Worm (Caenorhabditis elegans) whole organism, L2 larva: ENCODE results near the gene C09G12.17.

ENCODE experiments used
- C34F6.9 ChIP-seq: fragments of 150-350 bp; optimal IDR thresholded peaks from 2 replicates; lab custom pipeline; 2014; ENCODE audit warnings: missing biosample characterization, missing genetic modification characterization
- F13H6.1 ChIP-seq: sonication (generic microtip); optimal IDR thresholded peaks from 2 replicates; lab custom pipeline; 2016; ENCODE audit warnings: missing genetic modification characterization, missing compliant biosample characterization
- R02D3.7 ChIP-seq: fragments of 150-350 bp; optimal IDR thresholded peaks from 2 replicates; lab custom pipeline; 2014; ENCODE audit warnings: missing biosample characterization, missing genetic modification characterization
- aly-2 ChIP-seq: fragments of 150-350 bp; optimal IDR thresholded peaks from 2 replicates; lab custom pipeline; 2014; ENCODE audit warnings: missing biosample characterization, missing genetic modification characterization
- ceh-16 ChIP-seq: fragments of 150-350 bp; optimal IDR thresholded peaks from 2 replicates; lab custom pipeline; 2014; ENCODE audit warnings: missing biosample characterization, missing genetic modification characterization
- ceh-82 ChIP-seq: fragments of 150-350 bp; optimal IDR thresholded peaks from 2 replicates; lab custom pipeline; 2014; ENCODE audit warnings: missing biosample characterization, missing genetic modification characterization
- crh-2 ChIP-seq: sonication (generic microtip); optimal IDR thresholded peaks from 2 replicates; lab custom pipeline; 2017; ENCODE audit warnings: missing biosample characterization, missing genetic modification characterization
- dmd-4 ChIP-seq: sonication (generic microtip); optimal IDR thresholded peaks from 2 replicates; lab custom pipeline; 2017; ENCODE audit warnings: missing biosample characterization, missing genetic modification characterization
- egl-27 ChIP-seq: sonication (generic microtip); optimal IDR thresholded peaks from 3 replicates; lab custom pipeline; 2017; ENCODE audit warnings: missing biosample characterization, missing genetic modification reagents, missing genetic modification characterization
- elt-1 ChIP-seq: fragments of 150-350 bp; optimal IDR thresholded peaks from 2 replicates; lab custom pipeline; 2014; ENCODE audit warnings: missing biosample characterization, missing genetic modification characterization
- fos-1 ChIP-seq: fragments of 150-350 bp; optimal IDR thresholded peaks from 2 replicates; lab custom pipeline; 2014; ENCODE audit warnings: missing biosample characterization, missing genetic modification characterization
- gmeb-1 ChIP-seq: fragments of 150-350 bp; optimal IDR thresholded peaks from 2 replicates; lab custom pipeline; 2014; ENCODE audit warnings: missing biosample characterization, missing genetic modification characterization
- lin-11 ChIP-seq: fragments of 150-350 bp; sonication (generic microtip); optimal IDR thresholded peaks from 2 replicates; lab custom pipeline; 2014; ENCODE audit warnings: missing biosample characterization, missing genetic modification characterization, inconsistent platforms, mixed read lengths
- lin-13 ChIP-seq: fragments of 150-350 bp; optimal IDR thresholded peaks from 2 replicates; lab custom pipeline; 2014; ENCODE audit warnings: missing biosample characterization, missing genetic modification reagents, missing genetic modification characterization
- lin-39 ChIP-seq: fragments of 150-350 bp; optimal IDR thresholded peaks from 2 replicates; lab custom pipeline; 2014; ENCODE audit warnings: missing biosample characterization, missing genetic modification reagents, missing genetic modification characterization
- lsy-2 ChIP-seq, 2 experiments: fragments of 150-350 bp in 1 of 2; sonication (generic microtip) in 1 of 2; optimal IDR thresholded peaks; 2 replicates each; lab custom pipeline; 2014 to 2017; ENCODE audit warnings: missing biosample characterization in 2 of 2, missing genetic modification characterization in 2 of 2
- mdl-1 ChIP-seq, 2 experiments: fragments of 150-350 bp in 1 of 2; sonication (generic microtip) in 1 of 2; optimal IDR thresholded peaks; 2 replicates each; lab custom pipeline; 2017; ENCODE audit warnings: missing biosample characterization in 2 of 2, missing genetic modification characterization in 2 of 2
- nhr-10 ChIP-seq: sonication (generic microtip); optimal IDR thresholded peaks from 2 replicates; lab custom pipeline; 2017; ENCODE audit warnings: missing biosample characterization, missing genetic modification characterization
- nhr-11 ChIP-seq: fragments of 150-350 bp; optimal IDR thresholded peaks from 2 replicates; lab custom pipeline; 2014; ENCODE audit warnings: missing biosample characterization, missing genetic modification characterization
- nhr-12 ChIP-seq: fragments of 150-350 bp; optimal IDR thresholded peaks from 2 replicates; lab custom pipeline; 2014; ENCODE audit warnings: missing biosample characterization, missing genetic modification characterization
- nhr-21 ChIP-seq: fragments of 150-350 bp; optimal IDR thresholded peaks from 2 replicates; lab custom pipeline; 2014; ENCODE audit warnings: missing biosample characterization, missing genetic modification characterization
- nhr-23 ChIP-seq: fragments of 150-350 bp; optimal IDR thresholded peaks from 2 replicates; lab custom pipeline; 2014; ENCODE audit warnings: missing biosample characterization, missing genetic modification reagents, missing genetic modification characterization
- nhr-237 ChIP-seq: fragments of 150-350 bp; optimal IDR thresholded peaks from 2 replicates; lab custom pipeline; 2014; ENCODE audit warnings: missing biosample characterization, missing genetic modification characterization
- nhr-25 ChIP-seq: fragments of 150-350 bp; sonication (generic microtip); optimal IDR thresholded peaks from 3 replicates; lab custom pipeline; 2014; ENCODE audit warnings: missing biosample characterization, missing genetic modification characterization
- nhr-6 ChIP-seq: fragments of 150-350 bp; optimal IDR thresholded peaks from 2 replicates; lab custom pipeline; 2014; ENCODE audit warnings: missing biosample characterization, missing genetic modification characterization
- nhr-77 ChIP-seq: fragments of 150-350 bp; optimal IDR thresholded peaks from 2 replicates; lab custom pipeline; 2014; ENCODE audit warnings: missing biosample characterization, missing genetic modification characterization
- sem-4 ChIP-seq: fragments of 150-350 bp; optimal IDR thresholded peaks from 2 replicates; lab custom pipeline; 2014; ENCODE audit warnings: missing biosample characterization, missing genetic modification reagents, missing genetic modification characterization
- skn-1 ChIP-seq: sonication (generic microtip); optimal IDR thresholded peaks from 2 replicates; lab custom pipeline; 2017; ENCODE audit warnings: missing biosample characterization, missing genetic modification characterization
- sma-9 ChIP-seq, 2 experiments: fragments of 150-350 bp in 1 of 2; sonication (generic microtip) in 1 of 2; optimal IDR thresholded peaks; 2 replicates each; lab custom pipeline; 2014 to 2016; ENCODE audit warnings: missing genetic modification characterization in 2 of 2, mild to moderate bottlenecking in 1 of 2, missing biosample characterization in 1 of 2, missing compliant biosample characterization in 1 of 2, missing genetic modification reagents in 1 of 2, moderate library complexity in 1 of 2
- snpc-4 ChIP-seq: fragments of 150-350 bp; optimal IDR thresholded peaks from 2 replicates; lab custom pipeline; 2014; ENCODE audit warnings: missing biosample characterization, missing genetic modification characterization
- unc-39 ChIP-seq: fragments of 150-350 bp; optimal IDR thresholded peaks from 2 replicates; lab custom pipeline; 2014; ENCODE audit warnings: missing biosample characterization, missing genetic modification characterization
- unc-55 ChIP-seq: fragments of 150-350 bp; sonication (generic microtip); optimal IDR thresholded peaks from 3 replicates; lab custom pipeline; 2014; ENCODE audit warnings: missing biosample characterization, missing genetic modification reagents, missing genetic modification characterization
- unc-62 ChIP-seq: fragments of 150-350 bp; optimal IDR thresholded peaks from 2 replicates; lab custom pipeline; 2014; ENCODE audit warnings: missing biosample characterization, missing genetic modification reagents, missing genetic modification characterization
- zag-1 ChIP-seq: fragments of 150-350 bp; optimal IDR thresholded peaks from 2 replicates; lab custom pipeline; 2014; ENCODE audit warnings: missing biosample characterization, missing genetic modification characterization
- ztf-11 ChIP-seq: sonication (generic microtip); optimal IDR thresholded peaks from 2 replicates; lab custom pipeline; 2017; ENCODE audit warnings: missing biosample characterization, missing genetic modification characterization
- ztf-4 ChIP-seq: fragments of 150-350 bp; optimal IDR thresholded peaks from 2 replicates; lab custom pipeline; 2014; ENCODE audit warnings: missing biosample characterization, missing genetic modification characterization

The C09G12.17 gene

ce11 chrIV:3497909-3498308 is 1.7 kb upstream of the C09G12.17 start, which contains the start of gene ceh-53:
ceh-53 (plus strand) TSS chrIV:3498209.
- TF ChIP-seq elt-1 (no peak), lin-13 (no peak), nhr-77 (tag; lab: Kevin White, UChicago) (no peak), fos-1 (tag; lab: Kevin White, UChicago) (no peak), nhr-23 (no peak), nhr-6 (tag; lab: Kevin White, UChicago) (no peak), C34F6.9 (no peak), egl-27 (no peak), nhr-10 (tag; lab: Kevin White, UChicago) (no peak), zag-1 (tag; lab: Kevin White, UChicago) (no peak), ceh-16 (tag; lab: Kevin White, UChicago) (no peak), skn-1 (tag; lab: Kevin White, UChicago) (no peak), gmeb-1 (tag; lab: Kevin White, UChicago) (no peak), dmd-4 (tag; lab: Kevin White, UChicago) (no peak), sem-4 (tag; lab: Kevin White, UChicago) (no peak), nhr-237 (no peak)

ce11 chrIV:3493310-3493709 is 2.9 kb downstream of the C09G12.17 start, which contains the start of gene srz-79:
srz-79 (plus strand) TSS chrIV:3493610.
- TF ChIP-seq unc-39 (tag; lab: Kevin White, UChicago), result no peak
- TF ChIP-seq F13H6.1 (tag; lab: Kevin White, UChicago), result no peak
- TF ChIP-seq nhr-21 (tag; lab: Kevin White, UChicago), result no peak
- TF ChIP-seq sma-9 (GFP tag; optimal IDR thresholded peaks at IDR 0.05; lab: Kevin White, UChicago), result no peak
- no peak for TF ChIP-seq sma-9 (tag; optimal IDR thresholded peaks at IDR 0.05; lab: Kevin White, UChicago)
- TF ChIP-seq lin-13, result no peak
- no peak for TF ChIP-seq mdl-1 (tag; optimal IDR thresholded peaks at IDR 0.05; lab: Kevin White, UChicago)
- TF ChIP-seq ceh-82 (tag; lab: Kevin White, UChicago), result no peak
- no peak for TF ChIP-seq ztf-4 (tag; lab: Kevin White, UChicago)
- TF ChIP-seq, all 48 proteins: peak for 0

ce11 chrIV:3491477-3491876 is 4.8 kb downstream of the C09G12.17 start, which contains the start of gene srz-78:
srz-78 (plus strand) TSS chrIV:3491777.
- TF ChIP-seq nhr-12 (tag; lab: Kevin White, UChicago) (no peak), lsy-2 (tag; optimal IDR thresholded peaks at IDR 0.05; lab: Kevin White, UChicago) (no peak), mdl-1 (tag; optimal IDR thresholded peaks at IDR 0.05; lab: Kevin White, UChicago) (no peak)

ce11 chrIV:3482195-3482959 is 13.9 kb downstream of the C09G12.17 start, which contains the start of gene srz-82:
srz-82 (plus strand) TSS chrIV:3482895.
- TF ChIP-seq nhr-10 (tag; lab: Kevin White, UChicago) (no peak), crh-2 (no peak), C34F6.9 (no peak)

ce11 chrIV:3481760-3482159 is 14.5 kb downstream of the C09G12.17 start, which contains the start of gene srz-37:
srz-37 (minus strand) TSS chrIV:3481860.
- no peak for TF ChIP-seq unc-62 (GFP tag; lab: Kevin White, UChicago)
- TF ChIP-seq unc-55, result no peak
- no peak for TF ChIP-seq ztf-4 (tag; lab: Kevin White, UChicago)
- no peak for TF ChIP-seq nhr-12 (tag; lab: Kevin White, UChicago)
- no peak for TF ChIP-seq sma-9 (GFP tag; optimal IDR thresholded peaks at IDR 0.05; lab: Kevin White, UChicago)
- no peak for TF ChIP-seq sma-9 (tag; optimal IDR thresholded peaks at IDR 0.05; lab: Kevin White, UChicago)
- no peak for TF ChIP-seq dmd-4 (tag; lab: Kevin White, UChicago)
- TF ChIP-seq lin-39 (tag; lab: Kevin White, UChicago), result no peak
- no peak for TF ChIP-seq nhr-11
- no peak for TF ChIP-seq lin-11
- TF ChIP-seq, all 48 proteins: peak for 0

ce11 chrIV:3478911-3479385 is 17.3 kb downstream of the C09G12.17 start, which contains the start of the genes srz-70 and C09G12.5:
srz-70 (minus strand) TSS chrIV:3479011.
C09G12.5 (plus strand) TSS chrIV:3479335.
- TF ChIP-seq egl-27 (no peak), snpc-4 (tag; lab: Kevin White, UChicago) (no peak), nhr-23 (no peak), dmd-4 (tag; lab: Kevin White, UChicago) (no peak), nhr-10 (tag; lab: Kevin White, UChicago) (no peak), R02D3.7 (tag; lab: Kevin White, UChicago) (no peak), gmeb-1 (tag; lab: Kevin White, UChicago) (no peak), nhr-25 (tag; lab: Kevin White, UChicago) (no peak), aly-2 (no peak), ztf-11 (tag; lab: Kevin White, UChicago) (no peak)
